Worm (Caenorhabditis elegans) whole organism, young adult: ENCODE results near the gene sdz-18.

Experiments
- B0336.3 ChIP-seq: fragments of 200-800 bp; sonication (Bioruptor generic); IDR thresholded peaks from 2 replicates; pipeline ENCODE4 v1.3.6; 2022; ENCODE audit warnings: missing genetic modification characterization, missing compliant biosample characterization
- C17E4.6 ChIP-seq: fragments of 200-800 bp; sonication (Bioruptor generic); IDR thresholded peaks from 2 replicates; pipeline ENCODE4 v1.3.6; 2022; ENCODE audit warnings: missing genetic modification reagents, missing genetic modification characterization, missing compliant biosample characterization
- F10E7.11 ChIP-seq: sonication (generic microtip); optimal IDR thresholded peaks from 2 replicates; lab custom pipeline; 2017; ENCODE audit warnings: mild to moderate bottlenecking, missing genetic modification characterization, moderate library complexity, missing compliant biosample characterization
- F49E8.2 ChIP-seq: sonication (generic microtip); optimal IDR thresholded peaks from 3 replicates; lab custom pipeline; 2017; ENCODE audit warnings: missing genetic modification characterization, mild to moderate bottlenecking, missing compliant biosample characterization, antibody characterized with exemption, moderate library complexity; ENCODE audit not compliant: insufficient read depth
- K11D2.4 ChIP-seq: fragments of 200-800 bp; sonication (Bioruptor generic); IDR thresholded peaks from 2 replicates; pipeline ENCODE4 v1.3.6; 2022; ENCODE audit warnings: missing genetic modification reagents, missing genetic modification characterization, missing compliant biosample characterization
- T07F8.4 ChIP-seq: sonication (generic microtip); optimal IDR thresholded peaks from 2 replicates; lab custom pipeline; 2016; ENCODE audit warnings: mild to moderate bottlenecking, missing genetic modification characterization, moderate library complexity, missing compliant biosample characterization
- Y67H2A.10 ChIP-seq: fragments of 200-800 bp; sonication (Bioruptor generic); conservative IDR thresholded peaks from 2 replicates; pipeline ENCODE4 v1.3.6; 2022; ENCODE audit warnings: missing genetic modification reagents, missing genetic modification characterization, missing compliant biosample characterization
- attf-3 ChIP-seq: fragments of 200-800 bp; sonication (Bioruptor generic); conservative IDR thresholded peaks from 2 replicates; pipeline ENCODE4 v1.3.6; 2022; ENCODE audit warnings: missing genetic modification reagents, missing genetic modification characterization, missing compliant biosample characterization
- attf-6 ChIP-seq: fragments of 200-800 bp; sonication (Bioruptor generic); IDR thresholded peaks from 2 replicates; pipeline ENCODE4 v1.3.6; 2022; ENCODE audit warnings: missing genetic modification reagents, missing genetic modification characterization, missing compliant biosample characterization
- ccch-3 ChIP-seq: fragments of 200-800 bp; sonication (Bioruptor generic); optimal IDR thresholded peaks from 2 replicates; lab custom pipeline; 2018; ENCODE audit warnings: mild to moderate bottlenecking, missing genetic modification characterization, missing compliant biosample characterization
- cebp-1 ChIP-seq, 2 experiments: fragments of 200-800 bp in 1 of 2; sonication (Bioruptor generic) in 1 of 2; sonication (generic microtip) in 1 of 2; IDR thresholded peaks in 1 of 2; optimal IDR thresholded peaks in 1 of 2; 2 replicates each; pipeline versions ENCODE4 v1.3.6 to Lab custom; 2017 to 2022; ENCODE audit warnings: missing compliant biosample characterization in 2 of 2, missing genetic modification characterization in 2 of 2, mild to moderate bottlenecking in 1 of 2, missing genetic modification reagents in 1 of 2, moderate library complexity in 1 of 2
- cebp-2 ChIP-seq: fragments of 200-800 bp; sonication (Bioruptor generic); IDR thresholded peaks from 2 replicates; pipeline ENCODE4 v1.3.6; 2022; ENCODE audit warnings: missing genetic modification characterization, missing compliant biosample characterization
- ceh-40 ChIP-seq: fragments of 200-800 bp; sonication (Bioruptor generic); IDR thresholded peaks from 2 replicates; pipeline ENCODE4 v1.3.6; 2022; ENCODE audit warnings: missing genetic modification characterization, missing compliant biosample characterization
- dpff-1 ChIP-seq: sonication (generic microtip); optimal IDR thresholded peaks from 2 replicates; lab custom pipeline; 2017; ENCODE audit warnings: mild to moderate bottlenecking, missing genetic modification characterization, missing compliant biosample characterization
- efl-1 ChIP-seq: fragments of 150-350 bp; optimal IDR thresholded peaks from 2 replicates; lab custom pipeline; 2014; ENCODE audit warnings: missing biosample characterization, missing genetic modification reagents, missing genetic modification characterization
- egl-44 ChIP-seq: fragments of 200-800 bp; sonication (Bioruptor generic); IDR thresholded peaks from 2 replicates; pipeline ENCODE4 v1.3.6; 2022; ENCODE audit warnings: missing genetic modification reagents, missing genetic modification characterization, missing compliant biosample characterization
- ets-4 ChIP-seq: fragments of 200-800 bp; sonication (Bioruptor generic); optimal IDR thresholded peaks from 2 replicates; lab custom pipeline; 2018; ENCODE audit warnings: mild to moderate bottlenecking, missing genetic modification characterization, missing compliant biosample characterization
- hlh-26 ChIP-seq: fragments of 200-800 bp; sonication (Bioruptor generic); conservative IDR thresholded peaks from 2 replicates; pipeline ENCODE4 v1.3.6; 2022; ENCODE audit warnings: missing genetic modification reagents, missing genetic modification characterization, missing compliant biosample characterization
- hmg-1.2 ChIP-seq: fragments of 200-800 bp; sonication (Bioruptor generic); IDR thresholded peaks from 2 replicates; pipeline ENCODE4 v1.3.6; 2022; ENCODE audit warnings: missing genetic modification reagents, missing genetic modification characterization, missing compliant biosample characterization
- lag-1 ChIP-seq: fragments of 200-800 bp; sonication (Bioruptor generic); IDR thresholded peaks from 2 replicates; pipeline ENCODE4 v1.3.6; 2022; ENCODE audit warnings: missing genetic modification reagents, missing genetic modification characterization, missing compliant biosample characterization
- let-526 ChIP-seq: fragments of 200-800 bp; sonication (Bioruptor generic); IDR thresholded peaks from 2 replicates; pipeline ENCODE4 v1.3.6; 2022; ENCODE audit warnings: missing genetic modification reagents, missing genetic modification characterization, missing compliant biosample characterization
- let-607 ChIP-seq, 2 experiments: fragments of 200-800 bp in 1 of 2; sonication (Bioruptor generic) in 1 of 2; sonication (generic microtip) in 1 of 2; optimal IDR thresholded peaks; 2 replicates each; lab custom pipeline; 2016 to 2018; ENCODE audit warnings: mild to moderate bottlenecking in 2 of 2, missing compliant biosample characterization in 2 of 2, missing genetic modification characterization in 2 of 2, moderate library complexity in 2 of 2, missing genotype in 1 of 2
- lin-35 ChIP-seq, 3 experiments: fragments of 150-350 bp in 2 of 3; sonication (generic microtip) in 1 of 3; optimal IDR thresholded peaks; 2 replicates each; lab custom pipeline; 2014 to 2018; ENCODE audit warnings: missing biosample characterization in 3 of 3, missing genetic modification characterization in 3 of 3, missing genetic modification reagents in 3 of 3
- madf-6 ChIP-seq: fragments of 200-800 bp; sonication (Bioruptor generic); IDR thresholded peaks from 2 replicates; pipeline ENCODE4 v1.3.6; 2022; ENCODE audit warnings: missing genetic modification reagents, missing genetic modification characterization, missing compliant biosample characterization
- mcd-1 ChIP-seq: fragments of 200-800 bp; sonication (Bioruptor generic); IDR thresholded peaks from 2 replicates; pipeline ENCODE4 v1.3.6; 2022; ENCODE audit warnings: missing genetic modification reagents, missing genetic modification characterization, missing compliant biosample characterization
- mel-28 ChIP-seq: sonication (generic microtip); optimal IDR thresholded peaks from 2 replicates; lab custom pipeline; 2016; ENCODE audit warnings: borderline replicate concordance, mild to moderate bottlenecking, missing genetic modification characterization, missing compliant biosample characterization
- nhr-80 ChIP-seq: sonication (generic microtip); optimal IDR thresholded peaks from 2 replicates; lab custom pipeline; 2016; ENCODE audit warnings: missing genetic modification characterization, missing compliant biosample characterization
- pbrm-1 ChIP-seq: fragments of 200-800 bp; sonication (Bioruptor generic); IDR thresholded peaks from 2 replicates; pipeline ENCODE4 v1.3.6; 2022; ENCODE audit warnings: missing genetic modification reagents, missing genetic modification characterization, missing compliant biosample characterization
- sea-2 ChIP-seq: fragments of 200-800 bp; sonication (Bioruptor generic); IDR thresholded peaks from 2 replicates; pipeline ENCODE4 v1.3.6; 2022; ENCODE audit warnings: missing genetic modification characterization, missing compliant biosample characterization
- sptf-2 ChIP-seq: fragments of 200-800 bp; sonication (Bioruptor generic); optimal IDR thresholded peaks from 2 replicates; lab custom pipeline; 2018; ENCODE audit warnings: mild to moderate bottlenecking, missing genetic modification characterization, missing compliant biosample characterization
- unc-130 ChIP-seq: sonication (generic microtip); optimal IDR thresholded peaks from 2 replicates; lab custom pipeline; 2016; ENCODE audit warnings: missing genetic modification reagents, missing genetic modification characterization, missing compliant biosample characterization
- zfh-2 ChIP-seq: fragments of 200-800 bp; sonication (Bioruptor generic); conservative IDR thresholded peaks from 2 replicates; pipeline ENCODE4 v1.3.6; 2022; ENCODE audit warnings: missing genetic modification reagents, missing genetic modification characterization, missing compliant biosample characterization
- ztf-25 ChIP-seq: fragments of 200-800 bp; sonication (Bioruptor generic); IDR thresholded peaks from 2 replicates; pipeline ENCODE4 v1.3.6; 2022; ENCODE audit warnings: missing genetic modification reagents, missing genetic modification characterization, missing compliant biosample characterization
- ztf-28 ChIP-seq: fragments of 200-800 bp; sonication (Bioruptor generic); IDR thresholded peaks from 2 replicates; pipeline ENCODE4 v1.3.6; 2022; ENCODE audit warnings: missing genetic modification reagents, missing genetic modification characterization, missing compliant biosample characterization
- ztf-6 ChIP-seq: fragments of 200-800 bp; sonication (Bioruptor generic); IDR thresholded peaks from 2 replicates; pipeline ENCODE4 v1.3.6; 2022; ENCODE audit warnings: missing genetic modification reagents, missing genetic modification characterization, missing compliant biosample characterization

Gene sdz-18

ce11 chrII:1706385-1706784 lies at the start of gene sdz-18:
TSS of gene sdz-18 (minus strand) at chrII:1706485.
- TF ChIP-seq let-526 (GFP tag; lab: Robert Waterston, UW) (no peak), let-607 (tag; optimal IDR thresholded peaks at IDR 0.05; lab: Kevin White, UChicago) (no peak), ztf-28 (GFP tag; lab: Robert Waterston, UW) (no peak), hlh-26 (GFP tag; lab: Robert Waterston, UW) (no peak), cebp-2 (GFP tag; lab: Robert Waterston, UW) (no peak), cebp-1 (GFP tag; IDR thresholded peaks at IDR 0.05; lab: Robert Waterston, UW) (no peak), cebp-1 (tag; optimal IDR thresholded peaks at IDR 0.05; lab: Kevin White, UChicago) (no peak), lag-1 (no peak), attf-3 (GFP tag; lab: Robert Waterston, UW) (no peak), K11D2.4 (GFP tag; lab: Robert Waterston, UW) (no peak), efl-1 (GFP tag; lab: Kevin White, UChicago) (no peak), ztf-25 (no peak), egl-44 (GFP tag; lab: Robert Waterston, UW) (no peak), dpff-1 (tag; lab: Kevin White, UChicago) (no peak), nhr-80 (tag; lab: Kevin White, UChicago) (no peak), zfh-2 (GFP tag; lab: Robert Waterston, UW) (no peak), madf-6 (GFP tag; lab: Robert Waterston, UW) (no peak), ceh-40 (GFP tag; lab: Robert Waterston, UW) (no peak), F10E7.11 (tag; lab: Kevin White, UChicago) (no peak), ets-4 (GFP tag; lab: Kevin White, UChicago) (no peak)

DNA sequence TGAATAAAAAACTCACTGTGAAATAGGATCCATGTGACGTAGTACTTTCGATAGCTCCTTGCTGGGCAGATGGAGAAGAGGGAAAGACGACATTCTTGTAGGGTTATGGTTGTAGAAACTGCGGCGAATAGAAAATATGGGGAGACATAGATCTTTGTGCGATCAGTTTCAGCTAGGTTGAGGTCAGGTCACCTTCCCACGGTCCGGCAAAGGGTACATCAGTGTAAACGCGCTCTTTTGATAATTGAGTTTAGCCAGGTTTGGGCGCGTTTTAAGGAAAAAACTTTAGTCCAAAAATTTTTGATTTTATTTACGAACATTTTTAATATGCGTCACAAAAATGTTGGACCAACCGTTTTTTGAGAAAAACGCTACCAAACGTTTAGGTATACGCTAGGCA lies 49.8 kb upstream of the sdz-18 start, which contains the start of gene F36H5.17:
F36H5.17 (minus strand) TSS at position 101 of the 400 bp plus-strand sequence.
- no peak for TF ChIP-seq sptf-2
- no peak for TF ChIP-seq unc-130 (GFP tag; lab: Kevin White, UChicago)
- no peak for TF ChIP-seq dpff-1 (tag; lab: Kevin White, UChicago)
- TF ChIP-seq ccch-3, result no peak
- no peak for TF ChIP-seq Y67H2A.10
- no peak for TF ChIP-seq hmg-1.2 (GFP tag; lab: Robert Waterston, UW)
- no peak for TF ChIP-seq T07F8.4 (tag; lab: Kevin White, UChicago)
- TF ChIP-seq ztf-6 (GFP tag; lab: Robert Waterston, UW), result no peak
- no peak for TF ChIP-seq pbrm-1 (GFP tag; lab: Robert Waterston, UW)
- TF ChIP-seq sea-2 (GFP tag; lab: Robert Waterston, UW), result no peak
- TF ChIP-seq lin-35 (GFP tag; optimal IDR thresholded peaks at IDR 0.05; lab: Kevin White, UChicago), result no peak
- no peak for TF ChIP-seq lag-1
- no peak for TF ChIP-seq F49E8.2 (tag; lab: Kevin White, UChicago)
- no peak for TF ChIP-seq hlh-26 (GFP tag; lab: Robert Waterston, UW)
- no peak for TF ChIP-seq B0336.3 (GFP tag; lab: Robert Waterston, UW)

DNA sequence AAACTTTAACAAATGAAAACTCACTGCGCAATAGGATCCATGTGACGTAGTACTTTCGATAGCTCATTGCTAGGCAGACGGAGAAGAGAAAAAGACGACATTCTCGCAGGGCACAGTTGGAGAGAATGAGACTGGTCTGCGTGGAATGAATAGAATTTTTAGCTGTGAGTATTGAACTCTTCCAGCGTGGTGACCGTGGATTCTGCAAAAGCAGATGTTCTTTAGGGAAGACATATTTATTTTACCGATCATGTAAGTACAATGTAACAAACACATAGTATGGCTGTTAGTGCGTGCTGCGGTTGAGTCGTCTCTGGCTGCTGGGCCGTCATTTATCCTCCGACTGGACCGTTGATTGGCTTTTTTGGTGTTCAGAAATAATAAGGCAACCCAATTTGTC lies 46.7 kb upstream of the sdz-18 start, which contains the start of gene F36H5.9:
F36H5.9 (minus strand) TSS at position 101 of the 400 bp plus-strand sequence.
- no peak for TF ChIP-seq attf-6 (GFP tag; lab: Robert Waterston, UW)
- no peak for TF ChIP-seq mcd-1 (GFP tag; lab: Robert Waterston, UW)
- no peak for TF ChIP-seq mel-28 (tag; lab: Kevin White, UChicago)
- TF ChIP-seq C17E4.6 (GFP tag; lab: Robert Waterston, UW), result no peak
